Fruit fly (Drosophila melanogaster): ENCODE results near the gene sesB.

sesB gene

DNA sequence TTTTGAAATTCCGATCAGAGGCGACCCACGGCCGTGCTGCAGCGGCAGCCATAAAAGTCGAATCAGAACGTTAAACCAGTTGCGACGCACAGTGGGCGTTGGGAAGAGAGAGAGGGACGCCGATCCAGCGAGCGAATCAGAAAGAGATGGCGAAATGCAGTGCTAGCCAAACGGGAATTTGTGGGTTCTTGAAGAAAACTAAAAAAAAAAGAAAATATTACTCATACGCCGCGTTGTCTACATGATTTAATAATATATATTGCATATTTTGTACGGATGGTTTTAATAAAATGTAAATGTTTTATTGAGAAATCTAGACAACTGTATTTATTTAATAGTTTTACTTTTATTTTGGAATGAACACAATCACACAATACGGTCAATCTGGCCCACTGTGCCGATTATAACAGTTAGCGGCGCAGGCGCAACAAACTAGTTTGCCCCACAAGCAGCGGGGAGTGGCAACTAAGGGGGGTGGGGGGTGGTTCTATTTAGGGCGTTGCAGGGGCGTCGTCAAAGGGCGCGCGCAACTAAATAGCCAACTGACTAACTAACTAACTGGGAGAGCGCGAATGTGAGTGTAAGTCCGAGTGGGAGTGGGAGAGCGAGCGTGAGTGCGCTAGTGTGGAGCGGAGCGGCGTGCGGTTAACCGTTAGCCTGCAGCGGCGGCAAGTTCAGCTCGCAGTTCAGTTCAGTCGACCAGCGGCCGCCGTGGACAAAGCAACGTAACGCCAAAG lies 14.7 kb downstream of the sesB start, which contains the start of gene CG15211 (continued):
- TF ChIP-seq OdsH (GFP tag; optimal IDR thresholded peaks at IDR 0.05) (peak; percentile 84), esn (GFP tag; optimal IDR thresholded peaks at IDR 0.05) (peak; percentile 67), Ets96B (tag; optimal IDR thresholded peaks at IDR 0.05) (peak; percentile 89), CG34406 (GFP tag; optimal IDR thresholded peaks at IDR 0.05) (peak; percentile 77), Sox14 (GFP tag; optimal IDR thresholded peaks at IDR 0.05) (peak; percentile 76), eg (GFP tag; IDR thresholded peaks at IDR 0.05) (peak; percentile 79), CG6792 (GFP tag; optimal IDR thresholded peaks at IDR 0.05) (peak; percentile 68), Hr39 (GFP tag; optimal IDR thresholded peaks at IDR 0.05) (peak; percentile 29), Eip93F (GFP tag; optimal IDR thresholded peaks at IDR 0.05) (peak; percentile 42), CG1621 (tag; optimal IDR thresholded peaks at IDR 0.05) (peak; percentile 77), CG8319 (GFP tag; optimal IDR thresholded peaks at IDR 0.05) (peak; percentile 16), Gug (GFP tag; IDR thresholded peaks at IDR 0.05) (peak; percentile 82), Hr4 (GFP tag; optimal IDR thresholded peaks at IDR 0.05) (peak; percentile 68), svp (GFP tag) (peak; percentile 77), Smox (GFP tag; optimal IDR thresholded peaks at IDR 0.05) (peak; percentile 70), CG6808 (GFP tag; optimal IDR thresholded peaks at IDR 0.05) (peak; percentile 86), Ets21C (GFP tag; optimal IDR thresholded peaks at IDR 0.05) (peak; percentile 20), CG10631 (GFP tag; optimal IDR thresholded peaks at IDR 0.05) (peak; percentile 85), CG6854 (GFP tag; optimal IDR thresholded peaks at IDR 0.05) (peak; percentile 57), spab (GFP tag; optimal IDR thresholded peaks at IDR 0.05) (peak; percentile 76)

dm6 chrX:10768043-10768674 lies 18.6 kb downstream of the sesB start, which contains the start of the genes Atg8a and BTBD9:
TSS of gene Atg8a (minus strand) at chrX:10768338.
TSS of gene BTBD9 (plus strand) at chrX:10768537.
- TF ChIP-seq Met (GFP tag; optimal IDR thresholded peaks at IDR 0.05) (no peak), Ets21C (GFP tag; optimal IDR thresholded peaks at IDR 0.05) (no peak), CG34406 (GFP tag; optimal IDR thresholded peaks at IDR 0.05) (no peak), Eip78C (GFP tag) (peak; percentile 31), CG6163 (GFP tag; IDR thresholded peaks at IDR 0.05) (no peak), CG15336 (GFP tag; IDR thresholded peaks at IDR 0.05) (no peak), CG9139 (GFP tag; optimal IDR thresholded peaks at IDR 0.05) (no peak), Eip75B (GFP tag; optimal IDR thresholded peaks at IDR 0.05) (no peak), vri (GFP tag; optimal IDR thresholded peaks at IDR 0.05) (no peak), fkh (GFP tag; optimal IDR thresholded peaks at IDR 0.05) (peak; percentile 5), CG7368 (GFP tag; optimal IDR thresholded peaks at IDR 0.05) (no peak)

DNA sequence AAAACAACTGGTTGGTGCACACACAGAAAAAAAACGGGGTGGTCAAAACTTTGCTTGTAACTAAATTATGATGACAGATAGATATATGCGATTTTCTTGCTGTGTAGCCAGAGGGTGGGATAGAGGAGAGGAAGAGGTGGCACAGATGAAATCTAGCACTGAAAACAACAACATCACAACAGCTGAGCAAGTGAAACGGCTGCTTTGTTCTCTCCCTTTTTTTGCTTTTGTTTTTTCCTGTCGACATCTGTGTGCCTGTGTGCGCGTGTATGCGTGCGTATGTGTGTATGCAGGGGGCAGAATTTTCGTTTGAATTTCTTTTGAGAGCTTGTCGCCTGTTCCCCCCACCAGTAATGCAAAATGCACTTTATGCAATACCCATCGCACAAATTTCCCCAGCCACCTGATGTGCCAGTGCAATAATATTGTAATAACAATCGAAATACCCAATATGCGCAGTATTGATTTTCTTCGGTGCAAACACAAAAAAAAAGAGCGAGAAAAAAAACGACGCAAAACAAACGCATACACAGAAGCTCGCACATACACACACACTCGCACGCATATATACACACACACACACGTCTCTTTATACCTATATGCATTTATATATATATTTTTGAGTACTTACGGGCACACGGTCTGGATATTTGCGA lies 19.3 kb downstream of the sesB start:
- TF ChIP-seq achi (GFP tag; optimal IDR thresholded peaks at IDR 0.05) (peak; percentile 58), CG6276 (GFP tag; optimal IDR thresholded peaks at IDR 0.05) (peak; percentile 70), Eip93F (GFP tag; optimal IDR thresholded peaks at IDR 0.05) (peak; percentile 73), CG11294 (GFP tag; IDR thresholded peaks at IDR 0.05) (peak; percentile 28), Ets96B (tag; optimal IDR thresholded peaks at IDR 0.05) (peak; percentile 67), fd85E (GFP tag; optimal IDR thresholded peaks at IDR 0.05) (no peak), spab (GFP tag; optimal IDR thresholded peaks at IDR 0.05) (peak; percentile 68), fkh (GFP tag; optimal IDR thresholded peaks at IDR 0.05) (peak; percentile 34), CG7368 (GFP tag; optimal IDR thresholded peaks at IDR 0.05) (peak; percentile 66), Sox102F (GFP tag; optimal IDR thresholded peaks at IDR 0.05) (peak; percentile 59), acj6 (GFP tag; optimal IDR thresholded peaks at IDR 0.05) (peak; percentile 44), CG16779 (tag; optimal IDR thresholded peaks at IDR 0.05) (peak; percentile 81), CG8319 (GFP tag; optimal IDR thresholded peaks at IDR 0.05) (no peak), Hr4 (GFP tag; optimal IDR thresholded peaks at IDR 0.05) (peak; percentile 67), dac (GFP tag; optimal IDR thresholded peaks at IDR 0.05) (peak; percentile 56), CG31627 (GFP tag; optimal IDR thresholded peaks at IDR 0.05) (peak; percentile 54), CG10669 (GFP tag; optimal IDR thresholded peaks at IDR 0.05) (peak; percentile 60), OdsH (GFP tag; optimal IDR thresholded peaks at IDR 0.05) (peak; percentile 48), CG3032 (tag; optimal IDR thresholded peaks at IDR 0.05) (peak; percentile 59), CG4318 (GFP tag; optimal IDR thresholded peaks at IDR 0.05) (peak; percentile 61), Sox15 (GFP tag; optimal IDR thresholded peaks at IDR 0.05) (peak; percentile 47), CG8632 (GFP tag; optimal IDR thresholded peaks at IDR 0.05) (peak; percentile 52), lz (GFP tag; optimal IDR thresholded peaks at IDR 0.05) (peak; percentile 68), CG32006 (GFP tag; optimal IDR thresholded peaks at IDR 0.05) (peak; percentile 85), svp (GFP tag) (peak; percentile 83)
